Fruit fly (Drosophila melanogaster) whole organism, prepupa: ENCODE measurements around the gene Cp110.

Source experiments
- CG11762 ChIP-seq: fragments of 200-800 bp; sonication (Bioruptor generic); optimal IDR thresholded peaks from 3 replicates; lab custom pipeline; 2016; ENCODE audit warnings: missing biosample characterization, missing genetic modification characterization; ENCODE audit not compliant: insufficient read depth
- CG11902 ChIP-seq: fragments of 200-800 bp; sonication (Bioruptor generic); optimal IDR thresholded peaks from 3 replicates; lab custom pipeline; 2016; ENCODE audit warnings: missing biosample characterization, missing genetic modification characterization
- CG16779 ChIP-seq: fragments of 200-800 bp; sonication (Bioruptor generic); optimal IDR thresholded peaks from 3 replicates; lab custom pipeline; 2017; ENCODE audit warnings: missing biosample characterization, mild to moderate bottlenecking, missing genetic modification characterization
- CG6163 ChIP-seq: fragments of 200-800 bp; sonication (Bioruptor generic); IDR thresholded peaks from 3 replicates; pipeline ENCODE4 v1.3.6; 2022; ENCODE audit warnings: missing biosample characterization, missing genetic modification characterization
- CG6276 ChIP-seq: fragments of 200-800 bp; sonication (Bioruptor generic); optimal IDR thresholded peaks from 2 replicates; lab custom pipeline; 2017; ENCODE audit warnings: missing biosample characterization, mild to moderate bottlenecking, missing genetic modification characterization
- CG8632 ChIP-seq: fragments of 200-800 bp; sonication (Bioruptor generic); optimal IDR thresholded peaks from 3 replicates; lab custom pipeline; 2016; ENCODE audit warnings: missing biosample characterization, missing genetic modification characterization
- Eip75B ChIP-seq: fragments of 200-800 bp; sonication (Bioruptor generic); optimal IDR thresholded peaks from 3 replicates; lab custom pipeline; 2016; ENCODE audit warnings: missing biosample characterization, missing genetic modification characterization
- Lpt ChIP-seq: fragments of 200-800 bp; sonication (Bioruptor generic); optimal IDR thresholded peaks from 3 replicates; lab custom pipeline; 2016; ENCODE audit warnings: missing biosample characterization, missing genetic modification characterization
- achi ChIP-seq: fragments of 200-800 bp; sonication (Bioruptor generic); optimal IDR thresholded peaks from 3 replicates; lab custom pipeline; 2016; ENCODE audit warnings: missing biosample characterization, missing genetic modification characterization

DNA sequence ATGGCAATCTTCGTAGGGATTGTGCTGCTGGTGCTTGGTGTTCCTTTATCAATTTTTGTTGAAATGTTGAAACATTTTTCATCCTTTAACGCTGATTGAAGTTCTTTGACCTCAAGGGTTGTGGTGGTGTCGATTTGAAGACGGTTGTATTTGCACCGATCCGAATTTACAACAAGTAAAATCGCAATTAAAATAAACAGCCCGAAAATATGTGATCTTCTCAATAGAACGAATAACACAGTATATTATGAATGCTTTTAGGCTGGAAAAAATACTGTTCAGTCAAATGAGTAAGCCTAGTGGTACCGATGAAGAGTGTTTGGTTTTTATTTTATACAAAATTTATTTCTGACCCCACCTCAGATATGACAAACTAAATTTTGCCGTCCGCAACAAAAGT, 38.8 kb upstream of the Cp110 start:
- TF ChIP-seq CG8632 (GFP tag; lab: Kevin White, UChicago) = no peak
- TF ChIP-seq CG16779 (tag; lab: Kevin White, UChicago) = no peak
- no peak for TF ChIP-seq Eip75B (GFP tag; lab: Kevin White, UChicago)
- no peak for TF ChIP-seq Lpt (GFP tag; lab: Kevin White, UChicago)
- no peak for TF ChIP-seq CG11902
- TF ChIP-seq achi (GFP tag; lab: Kevin White, UChicago) = no peak
- no peak for TF ChIP-seq CG11762 (GFP tag; lab: Kevin White, UChicago)
- TF ChIP-seq CG6276 (GFP tag; lab: Kevin White, UChicago) = no peak
- no peak for TF ChIP-seq CG6163 (GFP tag; lab: Robert Waterston, UW)
